Fruit fly (Drosophila melanogaster): Measurements from ENCODE around the gene Mcm6.

Mcm6 gene

dm6 chrX:6678635-6679501 is 4.7 kb downstream of the Mcm6 start, which contains the start of gene ND-ASHI (continued):
- TF ChIP-seq gt (GFP tag; IDR thresholded peaks at IDR 0.05) = peak; percentile 79
- TF ChIP-seq CG13775 (GFP tag; optimal IDR thresholded peaks at IDR 0.05) = peak; percentile 93
- peak; percentile 93 for TF ChIP-seq gcm2 (GFP tag; optimal IDR thresholded peaks at IDR 0.05)
- peak; percentile 69 for TF ChIP-seq psq (GFP tag; optimal IDR thresholded peaks at IDR 0.05)
- TF ChIP-seq Meics (GFP tag; optimal IDR thresholded peaks at IDR 0.05) = peak; percentile 97
- TF ChIP-seq CG15601 (tag; optimal IDR thresholded peaks at IDR 0.05) = peak; percentile 83
- no peak for TF ChIP-seq Lpt (GFP tag; optimal IDR thresholded peaks at IDR 0.05)
- TF ChIP-seq Tbp (GFP tag; optimal IDR thresholded peaks at IDR 0.05) = no peak
- no peak for TF ChIP-seq CG7963 (GFP tag; IDR thresholded peaks at IDR 0.05; ENCODE audit: partially characterized antibody)
- TF ChIP-seq pb (GFP tag; optimal IDR thresholded peaks at IDR 0.05) = peak; percentile 80
- TF ChIP-seq abd-A (tag; optimal IDR thresholded peaks at IDR 0.05) = no peak
- TF ChIP-seq Nf-YA (GFP tag; IDR thresholded peaks at IDR 0.05) = peak; percentile 92
- TF ChIP-seq prd (optimal IDR thresholded peaks at IDR 0.05) = no peak
- TF ChIP-seq prd (GFP tag; IDR thresholded peaks at IDR 0.05) = peak; percentile 96
- peak; percentile 55 for TF ChIP-seq HmgD (GFP tag; optimal IDR thresholded peaks at IDR 0.05)
- TF ChIP-seq CG14710 (tag; optimal IDR thresholded peaks at IDR 0.05) = peak; percentile 79
- peak; percentile 89 for TF ChIP-seq CG31441 (GFP tag; IDR thresholded peaks at IDR 0.05)
- TF ChIP-seq pum (GFP tag; optimal IDR thresholded peaks at IDR 0.05) = peak; percentile 80
- TF ChIP-seq ab (GFP tag; optimal IDR thresholded peaks at IDR 0.05) = peak; percentile 89
- no peak for TF ChIP-seq CG16813 (GFP tag; IDR thresholded peaks at IDR 0.05; ENCODE audit: partially characterized antibody)
- TF ChIP-seq Sox102F (GFP tag; optimal IDR thresholded peaks at IDR 0.05) = peak; percentile 92
- peak; percentile 91 for TF ChIP-seq CG1602 (GFP tag; optimal IDR thresholded peaks at IDR 0.05)
- TF ChIP-seq CG17359 (tag; optimal IDR thresholded peaks at IDR 0.05) = peak; percentile 95
- peak; percentile 35 for TF ChIP-seq pzg (GFP tag; optimal IDR thresholded peaks at IDR 0.05)
- peak; percentile 93 for TF ChIP-seq CG15514 (GFP tag; optimal IDR thresholded peaks at IDR 0.05)
- no peak for TF ChIP-seq unc-4 (GFP tag; IDR thresholded peaks at IDR 0.05; ENCODE audit: partially characterized antibody)
- TF ChIP-seq CG8478 (optimal IDR thresholded peaks at IDR 0.05) = no peak
- peak; percentile 94 for TF ChIP-seq CG11695 (GFP tag; IDR thresholded peaks at IDR 0.05)
- no peak for TF ChIP-seq BEAF-32 (GFP tag; optimal IDR thresholded peaks at IDR 0.05)
- TF ChIP-seq onecut (GFP tag; IDR thresholded peaks at IDR 0.05) = peak; percentile 87
- TF ChIP-seq hbn (GFP tag; IDR thresholded peaks at IDR 0.05; ENCODE audit: partially characterized antibody) = no peak
- TF ChIP-seq tna (GFP tag; IDR thresholded peaks at IDR 0.05; ENCODE audit: partially characterized antibody) = no peak
- peak; percentile 77 for TF ChIP-seq sim (GFP tag; IDR thresholded peaks at IDR 0.05)
- TF ChIP-seq ttk (GFP tag; IDR thresholded peaks at IDR 0.05) = peak; percentile 93
- peak; percentile 94 for TF ChIP-seq Chrac-16 (GFP tag; optimal IDR thresholded peaks at IDR 0.05)
- TF ChIP-seq zfh1 (GFP tag; IDR thresholded peaks at IDR 0.05) = peak; percentile 96
- peak; percentile 92 for TF ChIP-seq Oaz (GFP tag; IDR thresholded peaks at IDR 0.05)
- TF ChIP-seq al (GFP tag; IDR thresholded peaks at IDR 0.05) = peak; percentile 95
- TF ChIP-seq CG31224 (GFP tag; IDR thresholded peaks at IDR 0.05) = peak; percentile 94
- peak; percentile 74 for TF ChIP-seq dan (GFP tag; IDR thresholded peaks at IDR 0.05)
- peak; percentile 93 for TF ChIP-seq CG4820 (GFP tag; optimal IDR thresholded peaks at IDR 0.05)
- peak; percentile 89 for TF ChIP-seq CG10274 (GFP tag; optimal IDR thresholded peaks at IDR 0.05)
- TF ChIP-seq CG31388 (GFP tag; optimal IDR thresholded peaks at IDR 0.05) = peak; percentile 79
- peak; percentile 91 for TF ChIP-seq gsb (GFP tag; IDR thresholded peaks at IDR 0.05)
- TF ChIP-seq da (GFP tag; optimal IDR thresholded peaks at IDR 0.05) = peak; percentile 75
- peak; percentile 87 for TF ChIP-seq CG43689 (GFP tag; IDR thresholded peaks at IDR 0.05)
- peak; percentile 78 for TF ChIP-seq CG10565 (GFP tag; optimal IDR thresholded peaks at IDR 0.05)
- peak; percentile 96 for TF ChIP-seq chm (GFP tag; IDR thresholded peaks at IDR 0.05)
- TF ChIP-seq CG33213 (GFP tag; optimal IDR thresholded peaks at IDR 0.05) = peak; percentile 89
- no peak for TF ChIP-seq br (optimal IDR thresholded peaks at IDR 0.05)
- peak; percentile 91 for TF ChIP-seq eyg (GFP tag; optimal IDR thresholded peaks at IDR 0.05)
